Worm (Caenorhabditis elegans) whole organism, mixed stage, embryonic: ENCODE data around the gene madf-4.
"Not testable (repeated sequence)": the region's sequence is repeated elsewhere in the genome, so short reads cannot be mapped to it uniquely, and the experiment has no call there.

Experiments used
- M03D4.4 ChIP-seq: sonication (generic microtip); optimal IDR thresholded peaks from 2 replicates; lab custom pipeline; 2017; ENCODE audit warnings: mild to moderate bottlenecking, missing genetic modification characterization, missing compliant biosample characterization
- blmp-1 ChIP-seq: fragments of 150-350 bp; optimal IDR thresholded peaks from 2 replicates; lab custom pipeline; 2014; ENCODE audit warnings: missing biosample characterization, missing genetic modification characterization
- ceh-39 ChIP-seq: fragments of 150-350 bp; optimal IDR thresholded peaks from 2 replicates; lab custom pipeline; 2014; ENCODE audit warnings: missing biosample characterization, missing genetic modification characterization
- ceh-43 ChIP-seq: fragments of 200-800 bp; sonication (Bioruptor generic); optimal IDR thresholded peaks from 2 replicates; lab custom pipeline; 2018; ENCODE audit warnings: mild to moderate bottlenecking, missing genetic modification characterization, moderate library complexity, missing compliant biosample characterization
- ceh-83 ChIP-seq: fragments of 200-800 bp; sonication (Bioruptor generic); optimal IDR thresholded peaks from 2 replicates; lab custom pipeline; 2018; ENCODE audit warnings: mild to moderate bottlenecking, missing genetic modification characterization, missing compliant biosample characterization
- ces-1 ChIP-seq: fragments of 150-350 bp; optimal IDR thresholded peaks from 2 replicates; lab custom pipeline; 2014; ENCODE audit warnings: missing biosample characterization, missing genetic modification reagents, missing genetic modification characterization
- drap-1 ChIP-seq: fragments of 200-800 bp; sonication (Bioruptor generic); optimal IDR thresholded peaks from 3 replicates; lab custom pipeline; 2018; ENCODE audit warnings: mild to moderate bottlenecking, missing genetic modification characterization, missing compliant biosample characterization
- elt-1 ChIP-seq: sonication (generic microtip); optimal IDR thresholded peaks from 2 replicates; lab custom pipeline; 2017; ENCODE audit warnings: missing genetic modification characterization, mild to moderate bottlenecking, missing compliant biosample characterization, antibody characterized with exemption, moderate library complexity, borderline replicate concordance; ENCODE audit not compliant: insufficient read depth
- elt-3 ChIP-seq: fragments of 150-350 bp; optimal IDR thresholded peaks from 2 replicates; lab custom pipeline; 2014; ENCODE audit warnings: missing biosample characterization, missing genetic modification characterization
- flh-1 ChIP-seq: fragments of 200-800 bp; sonication (Bioruptor generic); optimal IDR thresholded peaks from 2 replicates; lab custom pipeline; 2018; ENCODE audit warnings: mild to moderate bottlenecking, missing genetic modification characterization, moderate library complexity, missing compliant biosample characterization
- ham-2 ChIP-seq: fragments of 200-800 bp; sonication (Bioruptor generic); optimal IDR thresholded peaks from 2 replicates; lab custom pipeline; 2018; ENCODE audit warnings: mild to moderate bottlenecking, missing genetic modification characterization, missing compliant biosample characterization
- hlh-1 ChIP-seq: fragments of 150-350 bp; optimal IDR thresholded peaks from 2 replicates; lab custom pipeline; 2014; ENCODE audit warnings: missing biosample characterization, missing genetic modification reagents, missing genetic modification characterization
- mab-5 ChIP-seq: fragments of 150-350 bp; optimal IDR thresholded peaks from 2 replicates; lab custom pipeline; 2014; ENCODE audit warnings: missing biosample characterization, missing genetic modification characterization
- mep-1 ChIP-seq: fragments of 150-350 bp; optimal IDR thresholded peaks from 2 replicates; lab custom pipeline; 2017; ENCODE audit warnings: missing biosample characterization, missing genetic modification reagents, missing genetic modification characterization, inconsistent platforms
- nhr-12 ChIP-seq: fragments of 150-350 bp; optimal IDR thresholded peaks from 2 replicates; lab custom pipeline; 2014; ENCODE audit warnings: missing biosample characterization, missing genetic modification characterization
- nhr-2 ChIP-seq: fragments of 150-350 bp; optimal IDR thresholded peaks from 2 replicates; lab custom pipeline; 2014; ENCODE audit warnings: missing biosample characterization, missing genetic modification characterization
- nhr-237 ChIP-seq: fragments of 150-350 bp; optimal IDR thresholded peaks from 2 replicates; lab custom pipeline; 2014; ENCODE audit warnings: missing biosample characterization, missing genetic modification characterization
- nhr-28 ChIP-seq: fragments of 150-350 bp; optimal IDR thresholded peaks from 2 replicates; lab custom pipeline; 2014; ENCODE audit warnings: missing biosample characterization, missing genetic modification characterization
- nhr-76 ChIP-seq: sonication (generic microtip); optimal IDR thresholded peaks from 2 replicates; lab custom pipeline; 2017; ENCODE audit warnings: missing biosample characterization, missing genetic modification characterization
- pha-4 ChIP-seq: fragments of 150-350 bp; optimal IDR thresholded peaks from 2 replicates; lab custom pipeline; 2018; ENCODE audit warnings: missing biosample characterization, missing genetic modification reagents, missing genetic modification characterization
- sem-2 ChIP-seq: fragments of 200-800 bp; sonication (Bioruptor generic); optimal IDR thresholded peaks from 2 replicates; lab custom pipeline; 2018; ENCODE audit warnings: mild to moderate bottlenecking, missing genetic modification characterization, missing compliant biosample characterization
- snpc-4 ChIP-seq: fragments of 150-350 bp; optimal IDR thresholded peaks from 2 replicates; lab custom pipeline; 2014; ENCODE audit warnings: missing biosample characterization, missing genetic modification characterization
- sptf-1 ChIP-seq: sonication (generic microtip); optimal IDR thresholded peaks from 2 replicates; lab custom pipeline; 2017; ENCODE audit warnings: mild to moderate bottlenecking, missing genetic modification characterization, moderate library complexity, missing compliant biosample characterization
- tbx-8 ChIP-seq: fragments of 200-800 bp; sonication (Bioruptor generic); optimal IDR thresholded peaks from 2 replicates; lab custom pipeline; 2018; ENCODE audit warnings: mild to moderate bottlenecking, missing genetic modification characterization, moderate library complexity, missing compliant biosample characterization
- unc-120 ChIP-seq: sonication (generic microtip); optimal IDR thresholded peaks from 2 replicates; lab custom pipeline; 2017; ENCODE audit warnings: missing genetic modification characterization, missing compliant biosample characterization; ENCODE audit not compliant: poor library complexity, severe bottlenecking
- unc-39 ChIP-seq: fragments of 150-350 bp; optimal IDR thresholded peaks from 2 replicates; lab custom pipeline; 2014; ENCODE audit warnings: missing biosample characterization, missing genetic modification characterization
- unc-62 ChIP-seq: fragments of 150-350 bp; optimal IDR thresholded peaks from 2 replicates; lab custom pipeline; 2014; ENCODE audit warnings: missing biosample characterization, missing genetic modification reagents, missing genetic modification characterization
- zip-8 ChIP-seq: fragments of 150-350 bp; optimal IDR thresholded peaks from 2 replicates; lab custom pipeline; 2014; ENCODE audit warnings: missing biosample characterization, missing genetic modification characterization
- ztf-11 ChIP-seq: fragments of 150-350 bp; optimal IDR thresholded peaks from 2 replicates; lab custom pipeline; 2014; ENCODE audit warnings: missing biosample characterization, missing genetic modification characterization

Gene madf-4

DNA sequence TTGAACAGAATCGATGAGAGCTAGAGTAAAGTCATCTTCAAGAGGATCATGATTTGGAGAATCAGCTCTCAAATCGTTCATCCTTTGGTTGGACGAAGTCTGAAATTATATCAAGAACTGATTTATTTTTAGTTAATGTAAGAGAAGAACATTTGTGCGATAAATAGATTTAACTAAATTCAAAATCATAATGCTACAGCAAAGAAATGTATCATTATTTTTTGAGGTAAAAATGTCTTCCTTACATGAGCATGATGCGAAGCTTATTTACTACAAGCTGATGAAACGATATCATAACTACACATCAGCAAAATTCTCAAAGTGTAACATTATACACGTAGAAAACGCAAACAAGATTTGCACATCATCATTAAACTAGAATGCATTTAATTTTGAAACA lies at the start of gene madf-4:
Gene madf-4 (minus strand): TSS at position 101 of the 400 bp plus-strand sequence.
- no peak for TF ChIP-seq tbx-8 (GFP tag; lab: Kevin White, UChicago)
- no peak for TF ChIP-seq M03D4.4
- no peak for TF ChIP-seq nhr-2 (tag; lab: Kevin White, UChicago)
- TF ChIP-seq ceh-39 (tag; lab: Kevin White, UChicago): no peak
- TF ChIP-seq drap-1: no peak
- TF ChIP-seq nhr-28 (tag; lab: Kevin White, UChicago): no peak
- no peak for TF ChIP-seq hlh-1 (tag; lab: Kevin White, UChicago)
- TF ChIP-seq mep-1: no peak
- TF ChIP-seq pha-4 (tag; lab: Kevin White, UChicago): no peak
- TF ChIP-seq snpc-4 (tag; lab: Kevin White, UChicago): no peak
- TF ChIP-seq unc-39 (tag; lab: Kevin White, UChicago): no peak
- TF ChIP-seq unc-62: no peak
- TF ChIP-seq sptf-1 (tag; lab: Kevin White, UChicago): no peak
- no peak for TF ChIP-seq elt-1
- no peak for TF ChIP-seq unc-120 (tag; lab: Kevin White, UChicago)
- TF ChIP-seq blmp-1 (tag; lab: Kevin White, UChicago): no peak
- TF ChIP-seq ceh-83 (GFP tag; lab: Kevin White, UChicago): no peak

DNA sequence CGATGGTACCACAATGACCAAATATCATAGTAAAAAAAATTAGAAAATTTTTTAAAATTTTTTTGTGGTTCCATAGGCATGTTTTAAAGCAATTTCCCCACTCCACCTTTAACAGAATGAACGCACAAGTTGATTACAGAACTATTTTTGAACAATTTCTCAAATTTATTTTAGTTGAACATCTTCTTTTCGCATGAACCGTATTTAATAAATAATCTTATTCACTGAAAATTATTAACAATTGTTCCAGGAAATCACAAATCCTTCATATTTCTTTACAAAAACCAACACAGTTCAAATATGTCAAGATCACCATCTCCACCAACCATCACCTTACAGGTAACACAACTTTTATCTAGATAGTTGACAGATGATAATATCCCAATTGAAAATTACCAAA lies 49.3 kb upstream of the madf-4 start, which contains the start of gene lea-1:
Gene lea-1 (plus strand): TSS at position 301 of the 400 bp plus-strand sequence.
- no peak for TF ChIP-seq unc-120 (tag; lab: Kevin White, UChicago)
- TF ChIP-seq ztf-11 (tag; lab: Kevin White, UChicago): no peak
- no peak for TF ChIP-seq pha-4 (tag; lab: Kevin White, UChicago)
- no peak for TF ChIP-seq flh-1
- TF ChIP-seq nhr-12: no peak
- TF ChIP-seq, all 35 proteins: peak for 0

DNA sequence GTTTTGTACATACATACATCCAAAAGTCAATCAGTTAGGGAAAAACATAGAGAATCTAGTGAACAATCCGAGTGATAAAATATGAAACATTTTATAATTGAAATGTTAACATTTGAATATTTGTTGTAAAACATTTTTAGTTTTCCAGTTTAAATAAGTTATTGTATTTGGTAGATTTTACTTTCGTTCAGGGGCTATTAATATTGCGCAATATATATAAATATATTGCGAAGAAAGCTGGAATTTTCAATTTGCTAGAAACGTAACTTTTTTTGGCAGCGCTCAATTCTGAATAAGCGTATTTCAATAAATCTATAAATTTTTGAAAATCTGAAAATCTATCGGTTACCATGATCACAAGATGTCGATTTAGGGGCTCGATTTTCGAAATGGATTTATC lies 45.2 kb upstream of the madf-4 start:
- TF ChIP-seq ceh-39 (tag; lab: Kevin White, UChicago) (no peak), zip-8 (tag; lab: Kevin White, UChicago) (peak; percentile 95), elt-3 (tag; lab: Kevin White, UChicago) (no peak)

DNA sequence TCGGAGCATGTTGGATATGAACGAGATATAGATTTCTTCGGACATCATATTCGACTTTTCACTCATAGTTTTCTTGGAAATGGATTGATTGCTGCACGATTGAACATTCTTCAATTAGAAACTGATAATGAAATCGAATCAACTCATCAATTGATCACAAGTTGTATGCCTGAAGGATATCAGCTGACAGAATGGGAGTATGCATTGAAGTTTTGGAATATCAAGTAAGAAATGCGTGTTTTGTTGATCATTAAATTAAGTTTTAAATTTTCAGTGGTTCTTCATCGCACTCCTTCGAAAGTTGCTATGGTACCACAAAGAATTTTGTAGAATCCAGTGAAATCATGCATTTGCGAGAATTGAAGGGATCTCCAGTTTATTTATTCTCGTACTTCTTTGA lies 44.1 kb upstream of the madf-4 start:
- TF ChIP-seq nhr-237 (tag; lab: Kevin White, UChicago) (no peak), tbx-8 (GFP tag; lab: Kevin White, UChicago) (no peak), flh-1 (no peak), drap-1 (no peak), zip-8 (tag; lab: Kevin White, UChicago) (no peak), nhr-12 (no peak), ceh-43 (GFP tag; lab: Kevin White, UChicago) (no peak), nhr-76 (tag; lab: Kevin White, UChicago) (no peak), unc-39 (tag; lab: Kevin White, UChicago) (no peak), mab-5 (no peak), sem-2 (GFP tag; lab: Kevin White, UChicago) (no peak), elt-3 (tag; lab: Kevin White, UChicago) (no peak), snpc-4 (tag; lab: Kevin White, UChicago) (no peak), ham-2 (GFP tag; lab: Kevin White, UChicago) (no peak), ces-1 (GFP tag; lab: Kevin White, UChicago) (no peak), ztf-11 (tag; lab: Kevin White, UChicago) (no peak)

DNA sequence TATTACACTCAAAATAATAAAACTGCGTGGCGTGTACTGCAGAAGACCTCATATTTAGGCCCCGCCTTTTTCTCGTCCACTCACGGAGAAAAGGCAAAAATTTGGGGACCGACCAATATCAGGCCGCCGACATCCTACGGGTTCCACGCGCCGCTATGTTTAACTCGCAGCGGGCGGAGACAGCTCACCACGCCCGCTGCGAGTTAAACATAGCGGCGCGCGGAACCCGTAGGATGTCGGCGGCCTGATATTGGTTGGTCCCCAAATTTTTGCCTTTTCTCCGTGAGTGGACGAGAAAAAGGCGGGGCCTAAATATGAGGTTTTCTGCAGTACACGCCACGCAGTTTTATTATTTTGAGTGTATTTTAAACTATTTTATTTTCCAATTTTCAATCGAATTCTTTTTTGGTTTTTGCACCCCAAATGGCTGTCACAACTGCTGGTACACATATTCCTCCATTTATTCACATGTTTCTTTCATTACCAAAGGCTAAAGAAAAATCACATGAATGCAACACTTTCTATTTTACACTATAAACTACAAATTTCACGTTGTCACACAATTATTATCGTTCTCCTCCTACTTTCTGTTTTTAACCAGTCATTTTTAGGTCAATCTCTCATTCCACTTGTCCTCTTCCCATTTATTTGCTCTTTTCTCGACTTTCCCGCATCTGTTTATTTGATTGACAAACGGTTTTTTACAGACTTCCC lies 41.9 kb upstream of the madf-4 start, which contains the start of gene uda-1:
Gene uda-1 (plus strand): TSS at position 708 of the 714 bp plus-strand sequence.
- TF ChIP-seq flh-1; nhr-28 (tag; lab: Kevin White, UChicago); nhr-2 (tag; lab: Kevin White, UChicago): not testable (repeated sequence)
